Worm (Caenorhabditis elegans): ENCODE data around the gene jtr-1.

The jtr-1 gene

DNA sequence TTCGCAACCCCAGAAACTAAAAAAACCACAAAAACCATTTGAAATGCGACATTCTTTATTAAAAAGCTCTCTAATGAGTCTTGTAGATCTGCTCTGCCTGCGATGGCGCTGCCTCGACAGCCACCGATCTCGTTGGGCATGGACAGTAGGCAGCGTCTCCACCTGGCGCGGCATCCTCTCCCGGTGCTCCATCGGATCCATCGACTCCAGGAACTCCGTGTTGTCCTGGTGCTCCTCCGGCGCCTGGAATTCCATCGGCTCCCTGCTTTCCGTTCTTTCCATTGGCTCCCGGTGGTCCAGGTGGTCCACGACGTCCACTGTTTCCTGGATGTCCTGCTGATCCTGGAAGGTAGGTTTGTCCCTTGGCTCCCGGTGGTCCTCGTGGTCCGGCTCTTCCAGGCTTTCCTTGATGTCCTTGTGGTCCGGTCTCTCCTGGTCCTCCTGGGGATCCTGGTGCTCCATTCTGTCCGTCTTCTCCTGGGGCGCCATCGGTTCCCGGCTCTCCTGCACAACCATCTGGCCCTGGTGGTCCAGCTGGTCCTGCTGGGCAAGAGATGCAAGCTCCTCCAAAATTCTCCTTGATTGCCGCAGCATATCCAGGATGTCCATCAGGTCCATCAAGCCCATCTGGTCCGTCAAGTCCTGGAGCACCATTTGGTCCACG, 39.2 kb downstream of the jtr-1 start:
- TF ChIP-seq unc-120 (tag; optimal IDR thresholded peaks at IDR 0.05; ENCODE audit: poor library complexity, severe bottlenecking) (no peak), unc-62 (GFP tag; optimal IDR thresholded peaks at IDR 0.05) (no peak), nhr-237 (tag; optimal IDR thresholded peaks at IDR 0.05) (no peak), ceh-83 (GFP tag; optimal IDR thresholded peaks at IDR 0.05) (no peak), ham-2 (GFP tag; optimal IDR thresholded peaks at IDR 0.05) (no peak), elt-3 (tag; optimal IDR thresholded peaks at IDR 0.05) (no peak), ceh-39 (tag; optimal IDR thresholded peaks at IDR 0.05) (no peak), nhr-2 (tag; optimal IDR thresholded peaks at IDR 0.05) (no peak), tbx-8 (GFP tag; optimal IDR thresholded peaks at IDR 0.05) (no peak), nhr-28 (tag; optimal IDR thresholded peaks at IDR 0.05) (no peak), mls-2 (tag; optimal IDR thresholded peaks at IDR 0.05) (no peak), drap-1 (GFP tag; optimal IDR thresholded peaks at IDR 0.05) (no peak), M03D4.4 (tag; optimal IDR thresholded peaks at IDR 0.05) (no peak), snpc-4 (tag; optimal IDR thresholded peaks at IDR 0.05) (no peak), cnd-1 (tag; optimal IDR thresholded peaks at IDR 0.05) (no peak), blmp-1 (tag; optimal IDR thresholded peaks at IDR 0.05) (no peak)

DNA sequence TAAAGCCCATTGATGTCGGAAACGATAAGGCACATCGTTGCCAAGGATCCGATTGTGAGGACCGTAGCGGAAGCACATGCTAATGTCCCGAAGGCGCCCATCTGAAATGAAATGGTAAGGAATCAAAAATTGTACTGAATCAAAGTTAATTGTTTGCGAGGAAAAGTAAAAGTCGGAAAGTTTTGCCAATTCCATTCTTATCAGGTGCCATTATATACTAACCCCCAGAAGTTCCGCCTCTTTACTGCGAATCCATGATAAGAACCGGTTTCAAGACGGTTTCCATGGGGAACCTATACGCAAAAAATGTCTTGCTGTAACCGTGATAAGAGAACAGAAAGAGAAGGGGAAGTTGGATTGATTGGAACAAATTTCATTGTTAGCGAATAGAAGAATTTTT, 40.0 kb downstream of the jtr-1 start, which contains the start of gene col-106:
col-106 (minus strand) TSS at position 101 of the 400 bp plus-strand sequence.
- TF ChIP-seq mep-1 (tag; optimal IDR thresholded peaks at IDR 0.05), result no peak
- no peak for TF ChIP-seq lsy-2 (tag; optimal IDR thresholded peaks at IDR 0.05)
- no peak for TF ChIP-seq ham-2 (GFP tag; optimal IDR thresholded peaks at IDR 0.05)
- no peak for TF ChIP-seq snpc-4 (tag; optimal IDR thresholded peaks at IDR 0.05)
- no peak for TF ChIP-seq tbx-8 (GFP tag; optimal IDR thresholded peaks at IDR 0.05)

DNA sequence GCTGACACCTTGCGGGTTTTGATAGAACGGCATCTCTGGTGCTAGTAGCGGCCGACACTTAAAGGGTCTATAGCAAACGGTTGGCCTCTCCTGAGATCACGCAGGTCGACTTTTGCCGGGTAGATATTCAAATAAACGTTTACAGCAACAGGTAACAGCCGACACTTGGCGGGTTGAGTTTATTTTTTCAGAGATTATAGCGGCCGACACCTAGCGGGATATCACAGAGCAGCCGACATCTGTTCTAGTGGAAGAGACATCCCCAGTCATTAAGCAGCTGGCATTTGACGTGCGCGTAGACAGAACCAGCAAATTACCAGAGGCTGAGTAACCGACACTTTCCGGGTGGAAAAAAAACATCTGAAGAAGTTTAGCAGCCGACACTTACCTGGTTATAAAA, 40.7 kb downstream of the jtr-1 start:
- no peak for TF ChIP-seq ceh-83 (GFP tag; optimal IDR thresholded peaks at IDR 0.05)
- TF ChIP-seq mab-5 (tag; optimal IDR thresholded peaks at IDR 0.05), result no peak
- no peak for TF ChIP-seq unc-120 (tag; optimal IDR thresholded peaks at IDR 0.05; ENCODE audit: poor library complexity, severe bottlenecking)
- no peak for TF ChIP-seq M03D4.4 (tag; optimal IDR thresholded peaks at IDR 0.05)

DNA sequence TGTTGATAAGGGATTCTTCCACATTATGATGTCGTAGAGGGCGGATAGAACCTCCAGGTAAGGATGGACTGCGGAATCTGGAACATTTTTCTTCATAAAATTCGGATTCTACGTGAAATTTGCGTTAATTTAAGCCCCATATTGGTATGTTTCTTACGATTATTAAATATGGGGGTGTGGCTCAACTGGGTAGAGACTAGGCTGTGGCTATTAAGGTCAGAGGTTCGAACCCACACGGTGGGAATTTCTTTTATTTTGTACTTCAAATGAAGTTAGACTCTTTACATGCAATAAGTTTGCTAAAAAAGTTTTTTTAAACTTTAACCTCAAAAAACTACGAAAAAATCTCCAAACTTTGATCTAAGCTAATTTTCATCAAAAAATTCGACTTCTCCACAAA, 44.7 kb downstream of the jtr-1 start:
- TF ChIP-seq ham-2 (GFP tag; optimal IDR thresholded peaks at IDR 0.05) (no peak), snpc-4 (tag; optimal IDR thresholded peaks at IDR 0.05) (no peak), ces-1 (GFP tag; optimal IDR thresholded peaks at IDR 0.05) (no peak), ceh-43 (GFP tag; optimal IDR thresholded peaks at IDR 0.05) (no peak), sptf-1 (tag; optimal IDR thresholded peaks at IDR 0.05) (no peak), mep-1 (tag; optimal IDR thresholded peaks at IDR 0.05) (no peak), nhr-28 (tag; optimal IDR thresholded peaks at IDR 0.05) (no peak), mab-5 (tag; optimal IDR thresholded peaks at IDR 0.05) (no peak), pha-4 (tag; optimal IDR thresholded peaks at IDR 0.05) (no peak), nhr-76 (tag; optimal IDR thresholded peaks at IDR 0.05) (no peak), M03D4.4 (tag; optimal IDR thresholded peaks at IDR 0.05) (no peak), bed-3 (GFP tag; optimal IDR thresholded peaks at IDR 0.05) (no peak), mls-2 (tag; optimal IDR thresholded peaks at IDR 0.05) (no peak), lin-13 (tag; optimal IDR thresholded peaks at IDR 0.05) (no peak)

DNA sequence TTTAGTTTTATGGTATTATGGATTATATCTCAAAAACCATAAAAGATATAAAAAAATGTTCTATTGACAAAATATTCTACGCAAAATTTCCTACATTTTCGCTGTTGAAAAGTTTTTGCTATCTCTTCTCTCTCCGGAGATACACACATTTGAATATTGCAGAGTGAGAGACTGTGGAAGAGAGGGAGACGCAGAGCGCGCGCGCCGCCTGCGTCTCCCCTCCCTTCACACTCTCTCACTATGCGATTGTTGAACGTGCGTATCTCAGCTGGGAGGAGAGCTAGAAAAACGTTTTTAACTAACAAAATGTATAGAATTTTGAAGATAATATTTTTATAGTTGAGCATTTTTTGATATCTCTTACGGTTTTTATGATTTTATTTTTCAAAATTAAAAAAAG, 48.4 kb downstream of the jtr-1 start:
- TF ChIP-seq cnd-1 (tag; optimal IDR thresholded peaks at IDR 0.05), result no peak
- TF ChIP-seq M03D4.4 (tag; optimal IDR thresholded peaks at IDR 0.05), result no peak
- no peak for TF ChIP-seq mab-5 (tag; optimal IDR thresholded peaks at IDR 0.05)
- TF ChIP-seq unc-62 (GFP tag; optimal IDR thresholded peaks at IDR 0.05), result no peak
- no peak for TF ChIP-seq zip-8 (tag; optimal IDR thresholded peaks at IDR 0.05)
- no peak for TF ChIP-seq elt-1 (tag; optimal IDR thresholded peaks at IDR 0.05; ENCODE audit: borderline replicate concordance, insufficient read depth)
- TF ChIP-seq nhr-28 (tag; optimal IDR thresholded peaks at IDR 0.05), result no peak
- no peak for TF ChIP-seq pha-4 (tag; optimal IDR thresholded peaks at IDR 0.05)
- TF ChIP-seq sptf-1 (tag; optimal IDR thresholded peaks at IDR 0.05), result no peak
- no peak for TF ChIP-seq elt-3 (tag; optimal IDR thresholded peaks at IDR 0.05)
- no peak for TF ChIP-seq nhr-12 (tag; optimal IDR thresholded peaks at IDR 0.05)
- no peak for TF ChIP-seq nhr-2 (tag; optimal IDR thresholded peaks at IDR 0.05)
- TF ChIP-seq ceh-83 (GFP tag; optimal IDR thresholded peaks at IDR 0.05), result no peak
- TF ChIP-seq lsy-2 (tag; optimal IDR thresholded peaks at IDR 0.05), result no peak
- no peak for TF ChIP-seq bed-3 (GFP tag; optimal IDR thresholded peaks at IDR 0.05)
- TF ChIP-seq lin-13 (tag; optimal IDR thresholded peaks at IDR 0.05), result no peak

Measured in whole organism, mixed stage, embryonic.